Fruit fly (Drosophila melanogaster) whole organism, pupa: ENCODE results near the gene CG12241.

Experiments
- CG10348 ChIP-seq: fragments of 200-800 bp; sonication (Bioruptor generic); IDR thresholded peaks from 2 replicates; pipeline ENCODE4 v1.3.6; 2022; ENCODE audit warnings: missing biosample characterization, missing genetic modification characterization
- CG12605 ChIP-seq: fragments of 200-800 bp; sonication (Bioruptor generic); IDR thresholded peaks from 2 replicates; pipeline ENCODE4 v1.3.6; 2022; ENCODE audit warnings: missing biosample characterization, missing genetic modification characterization
- CG13204 ChIP-seq: fragments of 200-800 bp; sonication (Bioruptor generic); optimal IDR thresholded peaks from 2 replicates; lab custom pipeline; 2018; ENCODE audit warnings: missing biosample characterization, mild to moderate bottlenecking, missing genetic modification characterization, moderate library complexity
- CG14655 ChIP-seq: fragments of 200-800 bp; sonication (Bioruptor generic); optimal IDR thresholded peaks from 3 replicates; lab custom pipeline; 2017; ENCODE audit warnings: mild to moderate bottlenecking, missing biosample characterization, missing genetic modification reagents, missing genetic modification characterization
- CG15710 ChIP-seq: fragments of 200-800 bp; sonication (Bioruptor generic); optimal IDR thresholded peaks from 2 replicates; lab custom pipeline; 2018; ENCODE audit warnings: missing biosample characterization, mild to moderate bottlenecking, missing genetic modification characterization, moderate library complexity
- CG17806 ChIP-seq: fragments of 200-800 bp; sonication (Bioruptor generic); optimal IDR thresholded peaks from 2 replicates; lab custom pipeline; 2018; ENCODE audit warnings: missing biosample characterization, mild to moderate bottlenecking, missing genetic modification characterization, moderate library complexity
- CG32121 ChIP-seq: fragments of 200-800 bp; sonication (Bioruptor generic); IDR thresholded peaks from 2 replicates; pipeline ENCODE4 v1.3.6; 2022; ENCODE audit warnings: missing biosample characterization, missing genetic modification characterization
- CG34367 ChIP-seq: fragments of 200-800 bp; sonication (Bioruptor generic); optimal IDR thresholded peaks from 2 replicates; lab custom pipeline; 2018; ENCODE audit warnings: missing biosample characterization, mild to moderate bottlenecking, missing genetic modification characterization
- CG4496 ChIP-seq: fragments of 200-800 bp; sonication (Bioruptor generic); IDR thresholded peaks from 3 replicates; pipeline ENCODE4 v1.3.6; 2022; ENCODE audit warnings: missing biosample characterization, missing genetic modification characterization
- CG8159 ChIP-seq: fragments of 200-800 bp; sonication (Bioruptor generic); optimal IDR thresholded peaks from 3 replicates; lab custom pipeline; 2018; ENCODE audit warnings: missing biosample characterization, mild to moderate bottlenecking, missing genetic modification characterization, moderate library complexity
- CG8301 ChIP-seq: fragments of 200-800 bp; sonication (Bioruptor generic); optimal IDR thresholded peaks from 2 replicates; lab custom pipeline; 2018; ENCODE audit warnings: missing biosample characterization, mild to moderate bottlenecking, missing genetic modification characterization
- CG9948 ChIP-seq: fragments of 200-800 bp; sonication (Bioruptor generic); optimal IDR thresholded peaks from 2 replicates; lab custom pipeline; 2018; ENCODE audit warnings: missing biosample characterization, mild to moderate bottlenecking, missing genetic modification characterization, moderate library complexity
- D1 ChIP-seq: fragments of 200-800 bp; sonication (Bioruptor generic); optimal IDR thresholded peaks from 2 replicates; lab custom pipeline; 2018; ENCODE audit warnings: missing biosample characterization, mild to moderate bottlenecking, missing genetic modification characterization, moderate library complexity
- EcR ChIP-seq: fragments of 200-800 bp; sonication (Bioruptor generic); optimal IDR thresholded peaks from 3 replicates; lab custom pipeline; 2019; ENCODE audit warnings: missing biosample characterization, missing genetic modification characterization, mild to moderate bottlenecking, moderate library complexity, missing genetic modification reagents
- Ets98B ChIP-seq: fragments of 200-800 bp; sonication (Bioruptor generic); IDR thresholded peaks from 2 replicates; pipeline ENCODE4 v1.3.6; 2022; ENCODE audit warnings: missing biosample characterization, missing genetic modification characterization
- Pif1A ChIP-seq: fragments of 200-800 bp; sonication (Bioruptor generic); optimal IDR thresholded peaks from 3 replicates; lab custom pipeline; 2016; ENCODE audit warnings: missing biosample characterization, missing genetic modification characterization
- Pif1B ChIP-seq: fragments of 200-800 bp; sonication (Bioruptor generic); optimal IDR thresholded peaks from 3 replicates; lab custom pipeline; 2016; ENCODE audit warnings: missing biosample characterization, missing genetic modification characterization
- Snoo ChIP-seq: fragments of 200-800 bp; sonication (Bioruptor generic); optimal IDR thresholded peaks from 3 replicates; lab custom pipeline; 2017; ENCODE audit warnings: missing biosample characterization, mild to moderate bottlenecking, missing genetic modification characterization, inconsistent platforms
- fd96Ca ChIP-seq: fragments of 200-800 bp; sonication (Bioruptor generic); IDR thresholded peaks from 3 replicates; pipeline ENCODE4 v1.3.6; 2022; ENCODE audit warnings: missing biosample characterization, missing genetic modification characterization
- gl ChIP-seq: fragments of 200-800 bp; sonication (Bioruptor generic); optimal IDR thresholded peaks from 2 replicates; lab custom pipeline; 2018; ENCODE audit warnings: missing biosample characterization, mild to moderate bottlenecking, missing genetic modification characterization
- rn ChIP-seq: fragments of 200-800 bp; sonication (Bioruptor generic); IDR thresholded peaks from 2 replicates; pipeline ENCODE4 v1.3.6; 2022; ENCODE audit warnings: missing biosample characterization, missing genetic modification characterization

The CG12241 gene

dm6 chr3R:15225279-15225730, 6.2 kb downstream of the CG12241 start, which contains the start of the genes CG31344 and Caf1-55:
Gene CG31344 (minus strand): TSS chr3R:15225329.
Gene Caf1-55 (plus strand): TSS chr3R:15225576.
- TF ChIP-seq EcR, result peak; percentile 12
- TF ChIP-seq CG14655 (GFP tag; lab: Kevin White, UChicago), result no peak
- no peak for TF ChIP-seq CG15710 (tag; lab: Kevin White, UChicago)
- TF ChIP-seq CG17806 (tag; lab: Kevin White, UChicago), result no peak
- no peak for TF ChIP-seq CG13204 (GFP tag; lab: Kevin White, UChicago)
- no peak for TF ChIP-seq CG12605

dm6 chr3R:15229329-15229876, 10.3 kb downstream of the CG12241 start, which contains the start of the genes Art3 and mRpS10:
Gene Art3 (minus strand): TSS chr3R:15229408.
Gene mRpS10 (plus strand): TSS chr3R:15229665.
- TF ChIP-seq CG9948 (tag; lab: Kevin White, UChicago) (peak; percentile 100), Ets98B (GFP tag; lab: Robert Waterston, UW) (peak; percentile 100), D1 (tag; lab: Kevin White, UChicago) (no peak), CG8159 (tag; lab: Kevin White, UChicago) (peak; percentile 100), CG32121 (peak; percentile 100), fd96Ca (GFP tag; lab: Robert Waterston, UW) (peak; percentile 89), Snoo (tag; lab: Kevin White, UChicago) (peak; percentile 100), Pif1A (GFP tag; lab: Kevin White, UChicago) (peak; percentile 99), CG14655 (GFP tag; lab: Kevin White, UChicago) (peak; percentile 100), CG10348 (GFP tag; lab: Robert Waterston, UW) (peak; percentile 99), CG17806 (tag; lab: Kevin White, UChicago) (peak; percentile 100), CG12605 (peak; percentile 100), CG4496 (GFP tag; lab: Robert Waterston, UW) (peak; percentile 100), Pif1B (GFP tag; lab: Kevin White, UChicago) (peak; percentile 99), CG13204 (GFP tag; lab: Kevin White, UChicago) (no peak), CG34367 (tag; lab: Kevin White, UChicago) (peak; percentile 100), rn (GFP tag; lab: Robert Waterston, UW) (peak; percentile 100), CG15710 (tag; lab: Kevin White, UChicago) (peak; percentile 100), EcR (no peak), gl (tag; lab: Kevin White, UChicago) (peak; percentile 99), CG8301 (tag; lab: Kevin White, UChicago) (peak; percentile 100)

- TF ChIP-seq Pif1B (GFP tag; lab: Kevin White, UChicago) (no peak), CG12605 (no peak), CG13204 (GFP tag; lab: Kevin White, UChicago) (no peak), CG8159 (tag; lab: Kevin White, UChicago) (no peak), CG4496 (GFP tag; lab: Robert Waterston, UW) (no peak), CG10348 (GFP tag; lab: Robert Waterston, UW) (no peak), Ets98B (GFP tag; lab: Robert Waterston, UW) (no peak), EcR (no peak), CG8301 (tag; lab: Kevin White, UChicago) (no peak)
Observed at dm6 chr3R:15230285-15230684, 11.2 kb downstream of the CG12241 start, which contains the start of gene CG34316. Gene CG34316 (plus strand): TSS chr3R:15230585.

- no peak for TF ChIP-seq fd96Ca (GFP tag; lab: Robert Waterston, UW)
Observed at dm6 chr3R:15231635-15232138, 12.6 kb downstream of the CG12241 start.

dm6 chr3R:15242186-15243045, 23.4 kb downstream of the CG12241 start, which contains the start of the genes tefu and Hsc70-4:
Gene tefu (minus strand): TSS chr3R:15242236.
Gene Hsc70-4 (plus strand): TSS chr3R:15242687.
- TF ChIP-seq Ets98B (GFP tag; lab: Robert Waterston, UW) (no peak; the same call in 1 of the 2 replicates), CG32121 (peak; percentile 77), CG8301 (tag; lab: Kevin White, UChicago) (no peak), Pif1A (GFP tag; lab: Kevin White, UChicago) (no peak), EcR (peak; percentile 29), CG14655 (GFP tag; lab: Kevin White, UChicago) (no peak), rn (GFP tag; lab: Robert Waterston, UW) (peak; percentile 75), CG13204 (GFP tag; lab: Kevin White, UChicago) (no peak), CG17806 (tag; lab: Kevin White, UChicago) (no peak), CG4496 (GFP tag; lab: Robert Waterston, UW) (peak; percentile 78; the same call in 2 of the 3 replicates), CG10348 (GFP tag; lab: Robert Waterston, UW) (0 out of 2 replicates have a peak, but pooled peaks have one; percentile 43), D1 (tag; lab: Kevin White, UChicago) (no peak), CG34367 (tag; lab: Kevin White, UChicago) (no peak), CG8159 (tag; lab: Kevin White, UChicago) (peak; percentile 87), CG12605 (0 out of 2 replicates have a peak, but pooled peaks have one; percentile 23), CG15710 (tag; lab: Kevin White, UChicago) (peak; percentile 65), gl (tag; lab: Kevin White, UChicago) (no peak), Pif1B (GFP tag; lab: Kevin White, UChicago) (no peak), Snoo (tag; lab: Kevin White, UChicago) (peak; percentile 14), fd96Ca (GFP tag; lab: Robert Waterston, UW) (peak; percentile 80), CG9948 (tag; lab: Kevin White, UChicago) (no peak)
